Fruit fly (Drosophila melanogaster) whole organism, prepupa: ENCODE measurements around the gene PLCXD.
A peak's percentile ranks its signal among the peaks of the same experiment; 100 is the strongest.

Experiments used
- CG10631 ChIP-seq: fragments of 200-800 bp; sonication (Bioruptor generic); optimal IDR thresholded peaks from 2 replicates; lab custom pipeline; 2016; ENCODE audit warnings: missing biosample characterization, missing genetic modification characterization
- CG10669 ChIP-seq: fragments of 200-800 bp; sonication (Bioruptor generic); optimal IDR thresholded peaks from 3 replicates; lab custom pipeline; 2018; ENCODE audit warnings: missing biosample characterization, mild to moderate bottlenecking, missing genetic modification characterization, moderate library complexity
- CG11294 ChIP-seq: fragments of 200-800 bp; sonication (Bioruptor generic); IDR thresholded peaks from 2 replicates; pipeline ENCODE4 v1.3.6; 2022; ENCODE audit warnings: missing biosample characterization, missing genetic modification characterization
- CG11902 ChIP-seq: fragments of 200-800 bp; sonication (Bioruptor generic); optimal IDR thresholded peaks from 3 replicates; lab custom pipeline; 2016; ENCODE audit warnings: missing biosample characterization, missing genetic modification characterization
- CG15336 ChIP-seq: fragments of 200-800 bp; sonication (Bioruptor generic); IDR thresholded peaks from 2 replicates; pipeline ENCODE4 v1.3.6; 2022; ENCODE audit warnings: missing biosample characterization, missing genetic modification characterization
- CG1621 ChIP-seq: fragments of 200-800 bp; sonication (Bioruptor generic); optimal IDR thresholded peaks from 3 replicates; lab custom pipeline; 2018; ENCODE audit warnings: missing biosample characterization, mild to moderate bottlenecking, missing genetic modification characterization
- CG3032 ChIP-seq: fragments of 200-800 bp; optimal IDR thresholded peaks from 2 replicates; lab custom pipeline; 2019; ENCODE audit warnings: missing biosample characterization, mild to moderate bottlenecking, missing genetic modification characterization, moderate library complexity
- CG31627 ChIP-seq: fragments of 200-800 bp; sonication (Bioruptor generic); optimal IDR thresholded peaks from 3 replicates; lab custom pipeline; 2016; ENCODE audit warnings: missing biosample characterization, missing genetic modification characterization
- CG32006 ChIP-seq: fragments of 200-800 bp; sonication (Bioruptor generic); optimal IDR thresholded peaks from 3 replicates; lab custom pipeline; 2017; ENCODE audit warnings: missing biosample characterization, mild to moderate bottlenecking, missing genetic modification characterization
- CG3919 ChIP-seq: fragments of 200-800 bp; sonication (Bioruptor generic); optimal IDR thresholded peaks from 3 replicates; lab custom pipeline; 2016; ENCODE audit warnings: missing biosample characterization, missing genetic modification characterization
- CG4318 ChIP-seq: fragments of 200-800 bp; sonication (Bioruptor generic); optimal IDR thresholded peaks from 3 replicates; lab custom pipeline; 2017; ENCODE audit warnings: missing biosample characterization, mild to moderate bottlenecking, missing genetic modification characterization
- CG6163 ChIP-seq: fragments of 200-800 bp; sonication (Bioruptor generic); IDR thresholded peaks from 3 replicates; pipeline ENCODE4 v1.3.6; 2022; ENCODE audit warnings: missing biosample characterization, missing genetic modification characterization
- CG6276 ChIP-seq: fragments of 200-800 bp; sonication (Bioruptor generic); optimal IDR thresholded peaks from 2 replicates; lab custom pipeline; 2017; ENCODE audit warnings: missing biosample characterization, mild to moderate bottlenecking, missing genetic modification characterization
- CG6792 ChIP-seq: fragments of 200-800 bp; sonication (Bioruptor generic); optimal IDR thresholded peaks from 3 replicates; lab custom pipeline; 2016; ENCODE audit warnings: missing biosample characterization, missing genetic modification characterization
- CG6808 ChIP-seq: fragments of 200-800 bp; sonication (Bioruptor generic); optimal IDR thresholded peaks from 3 replicates; lab custom pipeline; 2017; ENCODE audit warnings: missing biosample characterization, missing genetic modification characterization, mild to moderate bottlenecking, moderate library complexity, missing genetic modification reagents
- CG6854 ChIP-seq: fragments of 200-800 bp; sonication (Bioruptor generic); optimal IDR thresholded peaks from 2 replicates; lab custom pipeline; 2017; ENCODE audit warnings: missing biosample characterization, mild to moderate bottlenecking, missing genetic modification characterization
- CG7368 ChIP-seq: fragments of 200-800 bp; sonication (Bioruptor generic); optimal IDR thresholded peaks from 3 replicates; lab custom pipeline; 2016; ENCODE audit warnings: missing biosample characterization, missing genetic modification characterization
- CG8319 ChIP-seq: fragments of 200-800 bp; sonication (Bioruptor generic); optimal IDR thresholded peaks from 3 replicates; lab custom pipeline; 2016; ENCODE audit warnings: missing biosample characterization, missing genetic modification characterization
- Eip75B ChIP-seq: fragments of 200-800 bp; sonication (Bioruptor generic); optimal IDR thresholded peaks from 3 replicates; lab custom pipeline; 2016; ENCODE audit warnings: missing biosample characterization, missing genetic modification characterization
- Eip78C ChIP-seq: fragments of 200-800 bp; sonication (Bioruptor generic); peaks from one replicate; lab custom pipeline; 2016; ENCODE audit warnings: missing biosample characterization, missing genetic modification characterization
- Eip93F ChIP-seq: fragments of 200-800 bp; sonication (Bioruptor generic); optimal IDR thresholded peaks from 2 replicates; lab custom pipeline; 2016; ENCODE audit warnings: missing biosample characterization, mild to moderate bottlenecking, missing genetic modification characterization
- Ets21C ChIP-seq: fragments of 200-800 bp; sonication (Bioruptor generic); optimal IDR thresholded peaks from 3 replicates; lab custom pipeline; 2016; ENCODE audit warnings: missing biosample characterization, missing genetic modification characterization
- Ets96B ChIP-seq: fragments of 200-800 bp; optimal IDR thresholded peaks from 2 replicates; lab custom pipeline; 2019; ENCODE audit warnings: missing biosample characterization, mild to moderate bottlenecking, missing genetic modification characterization, moderate library complexity
- Gug ChIP-seq: fragments of 200-800 bp; sonication (Bioruptor generic); IDR thresholded peaks from 2 replicates; pipeline ENCODE4 v1.3.6; 2022; ENCODE audit warnings: missing biosample characterization, missing genetic modification characterization
- Hr38 ChIP-seq: sonication (Bioruptor generic); optimal IDR thresholded peaks from 2 replicates; lab custom pipeline; 2016; ENCODE audit warnings: missing biosample characterization, missing genetic modification characterization
- Hr39 ChIP-seq: fragments of 200-800 bp; sonication (Bioruptor generic); optimal IDR thresholded peaks from 2 replicates; lab custom pipeline; 2016; ENCODE audit warnings: missing biosample characterization, missing genetic modification characterization
- Hr4 ChIP-seq: fragments of 200-800 bp; sonication (Bioruptor generic); optimal IDR thresholded peaks from 3 replicates; lab custom pipeline; 2016; ENCODE audit warnings: missing biosample characterization, missing genetic modification characterization
- Lpt ChIP-seq: fragments of 200-800 bp; sonication (Bioruptor generic); optimal IDR thresholded peaks from 3 replicates; lab custom pipeline; 2016; ENCODE audit warnings: missing biosample characterization, missing genetic modification characterization
- OdsH ChIP-seq: fragments of 200-800 bp; sonication (Bioruptor generic); optimal IDR thresholded peaks from 3 replicates; lab custom pipeline; 2016; ENCODE audit warnings: missing biosample characterization, missing genetic modification characterization
- Smox ChIP-seq: fragments of 200-800 bp; sonication (Bioruptor generic); optimal IDR thresholded peaks from 3 replicates; lab custom pipeline; 2016; ENCODE audit warnings: missing biosample characterization, missing genetic modification characterization
- Sox102F ChIP-seq: fragments of 200-800 bp; sonication (Bioruptor generic); optimal IDR thresholded peaks from 2 replicates; lab custom pipeline; 2016; ENCODE audit warnings: missing biosample characterization, mild to moderate bottlenecking, missing genetic modification characterization
- Sox14 ChIP-seq: fragments of 200-800 bp; sonication (Bioruptor generic); optimal IDR thresholded peaks from 3 replicates; lab custom pipeline; 2016; ENCODE audit warnings: missing biosample characterization, missing genetic modification characterization
- Sox15 ChIP-seq: fragments of 200-800 bp; sonication (Bioruptor generic); optimal IDR thresholded peaks from 3 replicates; lab custom pipeline; 2016; ENCODE audit warnings: missing biosample characterization, missing genetic modification characterization
- acj6 ChIP-seq: fragments of 200-800 bp; sonication (Bioruptor generic); optimal IDR thresholded peaks from 3 replicates; lab custom pipeline; 2016; ENCODE audit warnings: missing biosample characterization, missing genetic modification characterization
- dac ChIP-seq: fragments of 200-800 bp; sonication (Bioruptor generic); optimal IDR thresholded peaks from 2 replicates; lab custom pipeline; 2017; ENCODE audit warnings: missing biosample characterization, mild to moderate bottlenecking, missing genetic modification characterization
- dsx ChIP-seq: fragments of 200-800 bp; optimal IDR thresholded peaks from 3 replicates; lab custom pipeline; 2019; ENCODE audit warnings: missing biosample characterization, mild to moderate bottlenecking, missing genetic modification characterization, moderate library complexity; ENCODE audit not compliant: poor library complexity, severe bottlenecking
- eg ChIP-seq: fragments of 200-800 bp; sonication (Bioruptor generic); IDR thresholded peaks from 3 replicates; pipeline ENCODE4 v1.3.6; 2022; ENCODE audit warnings: missing biosample characterization, missing genetic modification characterization
- esn ChIP-seq: fragments of 200-800 bp; sonication (Bioruptor generic); optimal IDR thresholded peaks from 2 replicates; lab custom pipeline; 2016; ENCODE audit warnings: missing biosample characterization, mild to moderate bottlenecking, missing genetic modification characterization, moderate library complexity
- fd85E ChIP-seq: fragments of 200-800 bp; sonication (Bioruptor generic); optimal IDR thresholded peaks from 3 replicates; lab custom pipeline; 2016; ENCODE audit warnings: missing biosample characterization, missing genetic modification characterization
- fkh ChIP-seq: fragments of 200-800 bp; sonication (Bioruptor generic); optimal IDR thresholded peaks from 3 replicates; lab custom pipeline; 2017; ENCODE audit warnings: missing biosample characterization, mild to moderate bottlenecking, missing genetic modification characterization, moderate library complexity
- lz ChIP-seq: fragments of 200-800 bp; sonication (Bioruptor generic); optimal IDR thresholded peaks from 3 replicates; lab custom pipeline; 2016; ENCODE audit warnings: missing biosample characterization, missing genetic modification characterization
- pdm3 ChIP-seq: fragments of 200-800 bp; sonication (Bioruptor generic); optimal IDR thresholded peaks from 3 replicates; lab custom pipeline; 2016; ENCODE audit warnings: missing biosample characterization, missing genetic modification characterization
- spab ChIP-seq: fragments of 200-800 bp; sonication (Bioruptor generic); optimal IDR thresholded peaks from 2 replicates; lab custom pipeline; 2017; ENCODE audit warnings: missing biosample characterization, mild to moderate bottlenecking, missing genetic modification characterization, missing genetic modification reagents
- ss ChIP-seq, 2 experiments: fragments of 200-800 bp; sonication (Bioruptor generic); optimal IDR thresholded peaks; 2 replicates in 1 of 2; 3 replicates in 1 of 2; lab custom pipeline; 2017 to 2018; ENCODE audit warnings: mild to moderate bottlenecking in 2 of 2, missing biosample characterization in 2 of 2, missing genetic modification characterization in 2 of 2, moderate library complexity in 1 of 2
- svp ChIP-seq: fragments of 200-800 bp; sonication (Bioruptor generic); peaks from one replicate; lab custom pipeline; 2016; ENCODE audit warnings: missing biosample characterization, missing genetic modification characterization
- topi ChIP-seq: fragments of 200-800 bp; sonication (Bioruptor generic); optimal IDR thresholded peaks from 3 replicates; lab custom pipeline; 2016; ENCODE audit warnings: missing biosample characterization, missing genetic modification characterization
- vri ChIP-seq: fragments of 200-800 bp; sonication (Bioruptor generic); optimal IDR thresholded peaks from 3 replicates; lab custom pipeline; 2016; ENCODE audit warnings: missing biosample characterization, mild to moderate bottlenecking, missing genetic modification characterization

The PLCXD gene

dm6 chr2L:12025505-12025904 is 23.7 kb upstream of the PLCXD start (continued):
- TF ChIP-seq Gug (no peak), dsx (GFP tag; lab: Kevin White, UChicago) (peak; percentile 41), svp (peak; percentile 55), Lpt (GFP tag; lab: Kevin White, UChicago) (peak; percentile 31), Hr38 (no peak), lz (no peak), CG4318 (GFP tag; lab: Kevin White, UChicago) (no peak)

- peak; percentile 29 for TF ChIP-seq Eip93F (GFP tag; lab: Kevin White, UChicago)
- peak; percentile 75 for TF ChIP-seq spab (GFP tag; lab: Kevin White, UChicago)
- peak; percentile 50 for TF ChIP-seq Hr4 (GFP tag; lab: Kevin White, UChicago)
- TF ChIP-seq CG6854 (GFP tag; lab: Kevin White, UChicago) = peak; percentile 65
- peak; percentile 86 for TF ChIP-seq CG6276 (GFP tag; lab: Kevin White, UChicago)
- peak; percentile 84 for TF ChIP-seq esn (GFP tag; lab: Kevin White, UChicago)
- peak; percentile 80 for TF ChIP-seq CG3919 (GFP tag; lab: Kevin White, UChicago)
- TF ChIP-seq fkh (GFP tag; lab: Kevin White, UChicago) = no peak
- peak; percentile 91 to 92 for TF ChIP-seq ss (GFP tag; optimal IDR thresholded peaks at IDR 0.05; lab: Kevin White, UChicago)
- no peak for TF ChIP-seq dac
- TF ChIP-seq pdm3 (GFP tag; lab: Kevin White, UChicago) = peak; percentile 71
- TF ChIP-seq lz = peak; percentile 75
- TF ChIP-seq dsx (GFP tag; lab: Kevin White, UChicago) = peak; percentile 79
- TF ChIP-seq CG11294 (GFP tag; lab: Robert Waterston, UW) = peak; percentile 43
- TF ChIP-seq fd85E (GFP tag; lab: Kevin White, UChicago) = no peak
- TF ChIP-seq CG15336 (GFP tag; lab: Robert Waterston, UW) = peak; percentile 67
- TF ChIP-seq eg (GFP tag; lab: Robert Waterston, UW) = peak; percentile 91
- TF ChIP-seq Sox102F (GFP tag; lab: Kevin White, UChicago) = peak; percentile 43
- TF ChIP-seq Ets21C = peak; percentile 62
- peak; percentile 75 for TF ChIP-seq topi (GFP tag; lab: Kevin White, UChicago)
- TF ChIP-seq CG6163 (GFP tag; lab: Robert Waterston, UW) = peak; percentile 79; the same call in 2 of the 3 replicates
- TF ChIP-seq CG31627 = peak; percentile 74
- TF ChIP-seq CG10631 (GFP tag; lab: Kevin White, UChicago) = peak; percentile 82
- peak; percentile 50 for TF ChIP-seq CG8319 (GFP tag; lab: Kevin White, UChicago)
- peak; percentile 65 for TF ChIP-seq Smox (GFP tag; lab: Kevin White, UChicago)
- no peak for TF ChIP-seq CG7368 (GFP tag; lab: Kevin White, UChicago)
- peak; percentile 87 for TF ChIP-seq svp
- TF ChIP-seq CG32006 (GFP tag; lab: Kevin White, UChicago) = peak; percentile 92
- TF ChIP-seq Hr39 (GFP tag; lab: Kevin White, UChicago) = peak; percentile 81
- peak; percentile 78 for TF ChIP-seq CG3032 (tag; lab: Kevin White, UChicago)
- peak; percentile 46 for TF ChIP-seq CG1621 (tag; lab: Kevin White, UChicago)
- TF ChIP-seq CG4318 (GFP tag; lab: Kevin White, UChicago) = peak; percentile 84
- peak; percentile 72 for TF ChIP-seq OdsH (GFP tag; lab: Kevin White, UChicago)
- TF ChIP-seq CG11902 = peak; percentile 65
- TF ChIP-seq CG6808 (GFP tag; lab: Kevin White, UChicago) = peak; percentile 85
- TF ChIP-seq acj6 (GFP tag; lab: Kevin White, UChicago) = peak; percentile 79
- peak; percentile 68 for TF ChIP-seq CG6792 (GFP tag; lab: Kevin White, UChicago)
- peak; percentile 70 for TF ChIP-seq CG10669 (GFP tag; lab: Kevin White, UChicago)
- peak; percentile 1 for TF ChIP-seq Eip75B (GFP tag; lab: Kevin White, UChicago)
- TF ChIP-seq Ets96B (tag; lab: Kevin White, UChicago) = peak; percentile 77
- TF ChIP-seq Sox15 (GFP tag; lab: Kevin White, UChicago) = peak; percentile 73
- TF ChIP-seq Sox14 (GFP tag; lab: Kevin White, UChicago) = peak; percentile 68
- TF ChIP-seq Hr38 = no peak
- no peak for TF ChIP-seq Lpt (GFP tag; lab: Kevin White, UChicago)
- TF ChIP-seq Eip78C (GFP tag; lab: Kevin White, UChicago) = peak; percentile 91
- TF ChIP-seq Gug = peak; percentile 56
- peak; percentile 68 for TF ChIP-seq vri (GFP tag; lab: Kevin White, UChicago)
Measured at dm6 chr2L:12026458-12027431, 22.5 kb upstream of the PLCXD start.
